Worm (Caenorhabditis elegans): ENCODE results near the gene mut-14.

The mut-14 gene

ce11 chrV:5684534-5684933 is 24.0 kb upstream of the mut-14 start, which contains the start of the genes hmgs-1 and F25B4.4 (continued):
- peak; percentile 92 to 93 for TF ChIP-seq efl-1 (optimal IDR thresholded peaks at IDR 0.05)
- TF ChIP-seq efl-1 (GFP tag; optimal IDR thresholded peaks at IDR 0.05 in 1 of 2): peak; percentile 82 to 98
- TF ChIP-seq elt-2 (tag; optimal IDR thresholded peaks at IDR 0.05): peak; percentile 25
- TF ChIP-seq nhr-76 (tag; optimal IDR thresholded peaks at IDR 0.05): no peak
- TF ChIP-seq ztf-11 (tag; optimal IDR thresholded peaks at IDR 0.05): peak in 1 of 2 experiments; percentile 73
- no peak for TF ChIP-seq tlp-1 (tag; optimal IDR thresholded peaks at IDR 0.05)
- peak; percentile 92 for TF ChIP-seq lin-13 (GFP tag; optimal IDR thresholded peaks at IDR 0.05)
- TF ChIP-seq ceh-90 (tag; optimal IDR thresholded peaks at IDR 0.05): peak; percentile 59
- TF ChIP-seq grh-1 (GFP tag; IDR thresholded peaks at IDR 0.05): peak; percentile 75
- peak; percentile 84 for TF ChIP-seq nhr-11 (tag; optimal IDR thresholded peaks at IDR 0.05)
- TF ChIP-seq jun-1 (tag; optimal IDR thresholded peaks at IDR 0.05): peak; percentile 91
- peak; percentile 93 for TF ChIP-seq xbp-1 (tag; optimal IDR thresholded peaks at IDR 0.05)
- TF ChIP-seq ceh-82 (tag; optimal IDR thresholded peaks at IDR 0.05): peak; percentile 87 to 94 (median 92)
- TF ChIP-seq lir-3 (tag; optimal IDR thresholded peaks at IDR 0.05; ENCODE audit: poor library complexity): peak; percentile 76
- TF ChIP-seq aly-2 (tag; optimal IDR thresholded peaks at IDR 0.05): peak; percentile 89
- TF ChIP-seq lsy-2 (tag; optimal IDR thresholded peaks at IDR 0.05): peak; percentile 93 to 95
- TF ChIP-seq sox-4 (tag; optimal IDR thresholded peaks at IDR 0.05): peak; percentile 67
- no peak for TF ChIP-seq blmp-1 (tag; optimal IDR thresholded peaks at IDR 0.05)
- TF ChIP-seq lin-14 (GFP tag; optimal IDR thresholded peaks at IDR 0.05): peak; percentile 93
- peak; percentile 84 for TF ChIP-seq skn-1 (tag; optimal IDR thresholded peaks at IDR 0.05)
- TF ChIP-seq hlh-4 (tag; optimal IDR thresholded peaks at IDR 0.05): no peak
- peak; percentile 21 for TF ChIP-seq zag-1 (tag; optimal IDR thresholded peaks at IDR 0.05)
- TF ChIP-seq zip-4 (GFP tag; optimal IDR thresholded peaks at IDR 0.05): peak; percentile 74
- TF ChIP-seq lin-39 (tag; optimal IDR thresholded peaks at IDR 0.05): peak; percentile 84
- peak; percentile 84 for TF ChIP-seq fos-1 (tag; optimal IDR thresholded peaks at IDR 0.05)
- TF ChIP-seq unc-62 (GFP tag; optimal IDR thresholded peaks at IDR 0.05): no peak
- no peak for TF ChIP-seq nhr-84 (tag; optimal IDR thresholded peaks at IDR 0.05)
- TF ChIP-seq nhr-237 (tag; optimal IDR thresholded peaks at IDR 0.05): peak; percentile 65
- peak; percentile 71 for TF ChIP-seq snpc-4 (tag; optimal IDR thresholded peaks at IDR 0.05)
- peak; percentile 90 for TF ChIP-seq nhr-19 (GFP tag; conservative IDR thresholded peaks at IDR 0.05)
- TF ChIP-seq mdl-1 (tag; optimal IDR thresholded peaks at IDR 0.05): peak in 1 of 2 experiments; percentile 83
- TF ChIP-seq irx-1 (tag; optimal IDR thresholded peaks at IDR 0.05): peak; percentile 82
- TF ChIP-seq snu-23 (GFP tag; optimal IDR thresholded peaks at IDR 0.05): peak; percentile 96

- TF ChIP-seq efl-1 (optimal IDR thresholded peaks at IDR 0.05) (no peak), efl-1 (GFP tag; optimal IDR thresholded peaks at IDR 0.05 in 1 of 2) (peak in 1 of 2 experiments; percentile 72), Y116A8C.19 (tag; optimal IDR thresholded peaks at IDR 0.05; ENCODE audit: borderline replicate concordance) (no peak), dsc-1 (tag; optimal IDR thresholded peaks at IDR 0.05) (no peak)
These were observed 22.0 kb upstream of the mut-14 start, which contains the start of gene prp-39 for ce11 chrV:5682530-5682929. Gene prp-39, minus strand, starts transcription at chrV:5682630.

- TF ChIP-seq hlh-17 (GFP tag; optimal IDR thresholded peaks at IDR 0.05; ENCODE audit: borderline replicate concordance): no peak
- TF ChIP-seq efl-1 (optimal IDR thresholded peaks at IDR 0.05): no peak
- TF ChIP-seq efl-1 (GFP tag; optimal IDR thresholded peaks at IDR 0.05 in 1 of 2): peak in 1 of 2 experiments; percentile 68
These were observed 17.4 kb upstream of the mut-14 start for ce11 chrV:5677947-5678346.

DNA sequence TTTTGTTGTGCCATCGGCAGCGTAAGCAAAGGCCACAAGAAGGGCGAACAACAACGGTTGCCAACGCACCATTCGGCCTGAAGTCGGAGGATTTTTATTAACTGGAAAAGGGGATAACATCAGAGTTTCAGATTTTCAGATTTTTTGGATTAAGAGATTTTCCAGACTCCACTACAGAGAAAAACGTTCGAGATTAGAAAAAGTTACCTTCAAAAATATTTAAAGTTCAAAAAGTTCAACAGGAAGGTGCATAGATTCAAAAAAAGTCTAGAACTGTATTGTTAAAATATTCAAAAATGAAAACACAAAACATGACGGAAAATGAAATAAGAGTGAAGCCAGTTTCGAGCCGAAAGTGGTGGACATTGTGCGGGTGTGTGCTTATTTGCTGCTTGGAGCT is 15.5 kb upstream of the mut-14 start, which contains the start of gene pqn-13:
pqn-13 (minus strand) TSS at position 101 of the 400 bp plus-strand sequence.
- no peak for TF ChIP-seq unc-30 (tag; optimal IDR thresholded peaks at IDR 0.05)
- TF ChIP-seq nhr-85 (tag): peak; percentile 8
- TF ChIP-seq efl-1 (optimal IDR thresholded peaks at IDR 0.05): no peak
- TF ChIP-seq efl-1 (GFP tag; optimal IDR thresholded peaks at IDR 0.05 in 1 of 2): no peak
